Fruit fly (Drosophila melanogaster) whole organism, embryonic: ENCODE data around the gene CG18095.

ENCODE experiments used
- ATbp ChIP-seq: fragments of 200-800 bp; sonication (Bioruptor generic); optimal IDR thresholded peaks from 2 replicates; lab custom pipeline; 2017; ENCODE audit warnings: missing biosample characterization, mild to moderate bottlenecking, missing genetic modification characterization, missing genetic modification reagents
- Adf1 ChIP-seq: fragments of 200-800 bp; sonication (Bioruptor generic); IDR thresholded peaks from 2 replicates; pipeline ENCODE4 v1.3.6; 2022; ENCODE audit warnings: missing biosample characterization, missing genetic modification characterization
- BEAF-32 ChIP-seq: fragments of 200-800 bp; sonication (Bioruptor generic); optimal IDR thresholded peaks from 3 replicates; lab custom pipeline; 2017; ENCODE audit warnings: missing biosample characterization, missing genetic modification characterization, mild to moderate bottlenecking, moderate library complexity, missing genetic modification reagents
- CG10543 ChIP-seq: fragments of 200-800 bp; sonication (Bioruptor generic); optimal IDR thresholded peaks from 3 replicates; lab custom pipeline; 2017; ENCODE audit warnings: missing biosample characterization, mild to moderate bottlenecking, missing genetic modification characterization, moderate library complexity
- CG12071 ChIP-seq: fragments of 200-800 bp; sonication (Bioruptor generic); optimal IDR thresholded peaks from 3 replicates; lab custom pipeline; 2018; ENCODE audit warnings: missing biosample characterization, mild to moderate bottlenecking, missing genetic modification characterization
- CG12391 ChIP-seq: fragments of 200-800 bp; sonication (Bioruptor generic); optimal IDR thresholded peaks from 3 replicates; lab custom pipeline; 2018; ENCODE audit warnings: missing biosample characterization, mild to moderate bottlenecking, missing genetic modification characterization, moderate library complexity
- CG14710 ChIP-seq: fragments of 200-800 bp; sonication (Bioruptor generic); optimal IDR thresholded peaks from 3 replicates; lab custom pipeline; 2019; ENCODE audit warnings: missing biosample characterization, mild to moderate bottlenecking, missing genetic modification characterization, moderate library complexity
- CG1529 ChIP-seq: fragments of 200-800 bp; sonication (Bioruptor generic); optimal IDR thresholded peaks from 3 replicates; lab custom pipeline; 2018; ENCODE audit warnings: missing biosample characterization, missing genetic modification characterization
- CG2678 ChIP-seq: fragments of 200-800 bp; sonication (Bioruptor generic); optimal IDR thresholded peaks from 3 replicates; lab custom pipeline; 2019; ENCODE audit warnings: missing biosample characterization, mild to moderate bottlenecking, missing genetic modification characterization, moderate library complexity
- CG32767 ChIP-seq: fragments of 200-800 bp; sonication (Bioruptor generic); IDR thresholded peaks from 2 replicates; pipeline ENCODE4 v1.3.6; 2022; ENCODE audit warnings: missing biosample characterization, missing genetic modification characterization
- CG34224 ChIP-seq: fragments of 200-800 bp; sonication (Bioruptor generic); IDR thresholded peaks from 3 replicates; pipeline ENCODE4 v1.3.6; 2022; ENCODE audit warnings: missing biosample characterization, missing genetic modification characterization; ENCODE audit not compliant: partially characterized antibody
- CG3726 ChIP-seq: fragments of 200-800 bp; sonication (Bioruptor generic); IDR thresholded peaks from 3 replicates; pipeline ENCODE4, ENCODE4 v1.3.6; 2022; ENCODE audit warnings: missing biosample characterization, missing genetic modification characterization
- CG5245 ChIP-seq: fragments of 200-800 bp; sonication (Bioruptor generic); optimal IDR thresholded peaks from 3 replicates; lab custom pipeline; 2016; ENCODE audit warnings: missing biosample characterization, missing genetic modification characterization
- CG6683 ChIP-seq: fragments of 200-800 bp; sonication (Bioruptor generic); optimal IDR thresholded peaks from 2 replicates; lab custom pipeline; 2017; ENCODE audit warnings: missing biosample characterization, mild to moderate bottlenecking, missing genetic modification characterization, missing genetic modification reagents
- CG7745 ChIP-seq: fragments of 200-800 bp; sonication (Bioruptor generic); optimal IDR thresholded peaks from 2 replicates; lab custom pipeline; 2018; ENCODE audit warnings: missing biosample characterization, mild to moderate bottlenecking, missing genetic modification characterization, moderate library complexity
- CG8281 ChIP-seq: fragments of 200-800 bp; sonication (Bioruptor generic); optimal IDR thresholded peaks from 2 replicates; lab custom pipeline; 2018; ENCODE audit warnings: missing biosample characterization, mild to moderate bottlenecking, missing genetic modification characterization, moderate library complexity
- CG8478 ChIP-seq: fragments of >200 bp; optimal IDR thresholded peaks from 2 replicates; lab custom pipeline; 2018
- CHES-1-like ChIP-seq: fragments of 200-800 bp; sonication (Bioruptor generic); optimal IDR thresholded peaks from 2 replicates; lab custom pipeline; 2016; ENCODE audit warnings: missing biosample characterization, missing genetic modification characterization
- CrebB ChIP-seq: fragments of 200-800 bp; sonication (Bioruptor generic); optimal IDR thresholded peaks from 3 replicates; lab custom pipeline; 2018; ENCODE audit warnings: missing biosample characterization, mild to moderate bottlenecking, missing genetic modification characterization
- Dek ChIP-seq: fragments of 200-800 bp; sonication (Bioruptor generic); optimal IDR thresholded peaks from 3 replicates; lab custom pipeline; 2019; ENCODE audit warnings: missing biosample characterization, mild to moderate bottlenecking, missing genetic modification characterization, moderate library complexity
- Dll ChIP-seq: fragments of 200-800 bp; sonication (Bioruptor generic); IDR thresholded peaks from 4 replicates; pipeline ENCODE4 v1.3.6; 2022; ENCODE audit warnings: missing biosample characterization, missing genetic modification characterization; ENCODE audit not compliant: partially characterized antibody
- Doc3 ChIP-seq: fragments of 200-800 bp; sonication (Bioruptor generic); IDR thresholded peaks from 3 replicates; pipeline ENCODE4 v1.3.6; 2022; ENCODE audit warnings: missing biosample characterization, missing genetic modification characterization; ENCODE audit not compliant: partially characterized antibody
- Dp ChIP-seq: fragments of 200-800 bp; sonication (Bioruptor generic); optimal IDR thresholded peaks from 2 replicates; lab custom pipeline; 2018; ENCODE audit warnings: missing biosample characterization, mild to moderate bottlenecking, missing genetic modification characterization, moderate library complexity
- Drgx ChIP-seq: fragments of 200-800 bp; sonication (Bioruptor generic); IDR thresholded peaks from 2 replicates; pipeline ENCODE4 v1.3.6; 2022; ENCODE audit warnings: missing biosample characterization, missing genetic modification characterization
- Gsc ChIP-seq: fragments of 200-800 bp; sonication (Bioruptor generic); IDR thresholded peaks from 2 replicates; pipeline ENCODE4 v1.3.6; 2022; ENCODE audit warnings: missing biosample characterization, missing genetic modification characterization
- HLH54F ChIP-seq: fragments of 200-800 bp; sonication (Bioruptor generic); optimal IDR thresholded peaks from 3 replicates; lab custom pipeline; 2016; ENCODE audit warnings: missing biosample characterization, missing genetic modification characterization
- Hr51 ChIP-seq, 2 experiments: fragments of 200-800 bp; sonication (Bioruptor generic); optimal IDR thresholded peaks; 2 replicates in 1 of 2; 3 replicates in 1 of 2; lab custom pipeline; 2016 to 2018; ENCODE audit warnings: missing biosample characterization in 2 of 2, missing genetic modification characterization in 2 of 2, mild to moderate bottlenecking in 1 of 2, moderate library complexity in 1 of 2
- Hsf ChIP-seq: fragments of 200-800 bp; sonication (Bioruptor generic); optimal IDR thresholded peaks from 3 replicates; lab custom pipeline; 2016; ENCODE audit warnings: missing biosample characterization, missing genetic modification characterization
- MBD-R2 ChIP-seq: fragments of 200-800 bp; sonication (Bioruptor generic); IDR thresholded peaks from 2 replicates; pipeline ENCODE4 v1.3.6; 2022; ENCODE audit warnings: missing biosample characterization, missing genetic modification characterization
- Oaz ChIP-seq: fragments of 200-800 bp; sonication (Bioruptor generic); IDR thresholded peaks from 2 replicates; pipeline ENCODE4 v1.3.6; 2022; ENCODE audit warnings: missing biosample characterization, missing genetic modification characterization
- Sox102F ChIP-seq: fragments of 200-800 bp; sonication (Bioruptor generic); optimal IDR thresholded peaks from 2 replicates; lab custom pipeline; 2018; ENCODE audit warnings: missing biosample characterization, mild to moderate bottlenecking, missing genetic modification characterization, moderate library complexity
- ase ChIP-seq: fragments of 200-800 bp; sonication (Bioruptor generic); IDR thresholded peaks from 3 replicates; pipeline ENCODE4 v1.3.6; 2022; ENCODE audit warnings: missing biosample characterization, missing genetic modification characterization
- bowl ChIP-seq: fragments of 200-800 bp; sonication (Bioruptor generic); IDR thresholded peaks from 2 replicates; pipeline ENCODE4 v1.3.6; 2022; ENCODE audit warnings: missing biosample characterization, missing genetic modification characterization
- bsh ChIP-seq, 2 experiments: fragments of 200-800 bp; sonication (Bioruptor generic); optimal IDR thresholded peaks; 2 replicates each; lab custom pipeline; 2017 to 2018; ENCODE audit warnings: mild to moderate bottlenecking in 2 of 2, missing biosample characterization in 2 of 2, missing genetic modification characterization in 2 of 2, moderate library complexity in 1 of 2
- crp ChIP-seq, 2 experiments: fragments of 200-800 bp; sonication (Bioruptor generic); optimal IDR thresholded peaks; 2 replicates in 1 of 2; 3 replicates in 1 of 2; lab custom pipeline; 2017; ENCODE audit warnings: missing biosample characterization in 2 of 2, missing genetic modification characterization in 2 of 2, mild to moderate bottlenecking in 1 of 2, moderate library complexity in 1 of 2
- dmrt11E ChIP-seq: fragments of 200-800 bp; sonication (Bioruptor generic); optimal IDR thresholded peaks from 3 replicates; lab custom pipeline; 2018; ENCODE audit warnings: missing biosample characterization, mild to moderate bottlenecking, missing genetic modification characterization, moderate library complexity
- fd96Cb ChIP-seq: fragments of 200-800 bp; sonication (Bioruptor generic); optimal IDR thresholded peaks from 2 replicates; lab custom pipeline; 2018; ENCODE audit warnings: missing biosample characterization, mild to moderate bottlenecking, missing genetic modification characterization, moderate library complexity
- fru ChIP-seq: fragments of >200 bp; optimal IDR thresholded peaks from 2 replicates; lab custom pipeline; 2017
- gfzf ChIP-seq: fragments of 200-800 bp; sonication (Bioruptor generic); optimal IDR thresholded peaks from 2 replicates; lab custom pipeline; 2016; ENCODE audit warnings: missing biosample characterization, mild to moderate bottlenecking, missing genetic modification characterization, moderate library complexity
- ken ChIP-seq: fragments of 200-800 bp; sonication (Bioruptor generic); IDR thresholded peaks from 3 replicates; pipeline ENCODE4 v1.3.6; 2022; ENCODE audit warnings: missing biosample characterization, missing genetic modification characterization
- otp ChIP-seq: fragments of 200-800 bp; sonication (Bioruptor generic); IDR thresholded peaks from 3 replicates; pipeline ENCODE4, ENCODE4 v1.3.6; 2022; ENCODE audit warnings: missing biosample characterization, missing genetic modification characterization
- peb ChIP-seq: fragments of 200-800 bp; sonication (Bioruptor generic); IDR thresholded peaks from 2 replicates; pipeline ENCODE4 v1.3.6; 2022; ENCODE audit warnings: missing biosample characterization, missing genetic modification characterization
- sc ChIP-seq, 3 experiments: fragments of >200 bp in 2 of 3; fragments of 200-800 bp in 1 of 3; sonication (Bioruptor generic) in 1 of 3; optimal IDR thresholded peaks; 2 replicates in 2 of 3; 3 replicates in 1 of 3; lab custom pipeline; 2017; ENCODE audit warnings: mild to moderate bottlenecking in 1 of 3, missing biosample characterization in 1 of 3, missing genetic modification characterization in 1 of 3, missing genetic modification reagents in 1 of 3
- scrt ChIP-seq: fragments of 200-800 bp; sonication (Bioruptor generic); optimal IDR thresholded peaks from 2 replicates; lab custom pipeline; 2018; ENCODE audit warnings: missing biosample characterization, mild to moderate bottlenecking, missing genetic modification characterization, moderate library complexity
- sug ChIP-seq: fragments of 200-800 bp; optimal IDR thresholded peaks from 2 replicates; lab custom pipeline; 2019; ENCODE audit warnings: missing biosample characterization, mild to moderate bottlenecking, missing genetic modification characterization, moderate library complexity
- toy ChIP-seq: fragments of 200-800 bp; sonication (Bioruptor generic); IDR thresholded peaks from 2 replicates; pipeline ENCODE4 v1.3.6; 2022; ENCODE audit warnings: missing biosample characterization, missing genetic modification characterization
- twi ChIP-seq: fragments of 200-800 bp; optimal IDR thresholded peaks from 2 replicates; lab custom pipeline; 2019; ENCODE audit warnings: missing biosample characterization, mild to moderate bottlenecking, missing genetic modification characterization, moderate library complexity
- vvl ChIP-seq: fragments of 200-800 bp; sonication (Bioruptor generic); IDR thresholded peaks from 2 replicates; pipeline ENCODE4 v1.3.6; 2022; ENCODE audit warnings: missing biosample characterization, missing genetic modification characterization

CG18095 gene

dm6 chr2L:14022130-14022735 is 9.1 kb downstream of the CG18095 start (continued):
- TF ChIP-seq CG12391 (tag; lab: Kevin White, UChicago) (peak; percentile 97), gfzf (GFP tag; lab: Kevin White, UChicago) (no peak), dmrt11E (tag; lab: Kevin White, UChicago) (peak; percentile 95), sug (tag; lab: Kevin White, UChicago) (peak; percentile 93), ATbp (GFP tag; lab: Kevin White, UChicago) (peak; percentile 93), Drgx (peak; percentile 95), crp (GFP tag; optimal IDR thresholded peaks at IDR 0.05; lab: Kevin White, UChicago) (peak in 1 of 2 experiments; percentile 54), CG1529 (GFP tag; lab: Kevin White, UChicago) (peak; percentile 86), CG7745 (tag; lab: Kevin White, UChicago) (peak; percentile 56), Doc3 (GFP tag; lab: Robert Waterston, UW) (no peak), CG14710 (tag; lab: Kevin White, UChicago) (peak; percentile 95), twi (tag; lab: Kevin White, UChicago) (peak; percentile 97), CG34224 (no peak), HLH54F (GFP tag; lab: Kevin White, UChicago) (no peak), Oaz (GFP tag; lab: Robert Waterston, UW) (peak; percentile 87), Dp (GFP tag; lab: Kevin White, UChicago) (no peak), CG12071 (GFP tag; lab: Kevin White, UChicago) (peak; percentile 66), Sox102F (peak; percentile 97), bowl (GFP tag; lab: Robert Waterston, UW) (0 out of 2 replicates have a peak, but pooled peaks have one; percentile 65), CG2678 (peak; percentile 99), fru (lab: Kevin White, UChicago) (no peak), Dek (tag; lab: Kevin White, UChicago) (peak; percentile 96), sc (optimal IDR thresholded peaks at IDR 0.05; lab: Kevin White, UChicago) (no peak), sc (GFP tag; optimal IDR thresholded peaks at IDR 0.05; lab: Kevin White, UChicago) (peak; percentile 93), CG10543 (GFP tag; lab: Kevin White, UChicago) (peak; percentile 83), CHES-1-like (GFP tag; lab: Kevin White, UChicago) (peak; percentile 31), Gsc (GFP tag; lab: Robert Waterston, UW) (peak; percentile 49), BEAF-32 (GFP tag; lab: Kevin White, UChicago) (no peak), Hsf (GFP tag; lab: Kevin White, UChicago) (peak; percentile 51), CG32767 (GFP tag; lab: Robert Waterston, UW) (peak; percentile 85), fd96Cb (tag; lab: Kevin White, UChicago) (peak; percentile 92), bsh (GFP tag; optimal IDR thresholded peaks at IDR 0.05; lab: Kevin White, UChicago) (peak; percentile 65 to 96), Dll (no peak), toy (no peak; the same call in none of the 2 replicates), ken (GFP tag; lab: Robert Waterston, UW) (peak; percentile 50; the same call in 2 of the 3 replicates), vvl (peak; percentile 95), scrt (GFP tag; lab: Kevin White, UChicago) (peak; percentile 91), peb (GFP tag; lab: Robert Waterston, UW) (peak; percentile 87), ase (GFP tag; lab: Robert Waterston, UW) (peak; percentile 76), CG6683 (GFP tag; lab: Kevin White, UChicago) (peak; percentile 91), CG8478 (no peak), CG3726 (peak; percentile 73), CG5245 (GFP tag; lab: Kevin White, UChicago) (peak; percentile 52), otp (peak; percentile 54; the same call in 2 of the 3 replicates), MBD-R2 (GFP tag; lab: Robert Waterston, UW) (peak; percentile 78), Adf1 (GFP tag; lab: Robert Waterston, UW) (peak; percentile 78; the same call in 1 of the 2 replicates), CG8281 (tag; lab: Kevin White, UChicago) (peak; percentile 87), Hr51 (GFP tag; optimal IDR thresholded peaks at IDR 0.05; lab: Kevin White, UChicago) (peak; percentile 19 to 98), CrebB (tag; lab: Kevin White, UChicago) (peak; percentile 80)
